Fruit fly (Drosophila melanogaster) whole organism, embryonic: ENCODE data around the gene pygo.
A peak's percentile ranks its signal among the peaks of the same experiment; 100 is the strongest.

Experiments used
- Awh ChIP-seq: fragments of 200-800 bp; sonication (Bioruptor generic); IDR thresholded peaks from 2 replicates; pipeline ENCODE4, ENCODE4 v1.3.6; 2022; ENCODE audit warnings: missing biosample characterization, missing genetic modification characterization
- CG10321 ChIP-seq: fragments of 200-800 bp; sonication (Bioruptor generic); IDR thresholded peaks from 2 replicates; pipeline ENCODE4 v1.3.6; 2022; ENCODE audit warnings: missing biosample characterization, missing genetic modification characterization
- CG10654 ChIP-seq: fragments of 200-800 bp; sonication (Bioruptor generic); optimal IDR thresholded peaks from 2 replicates; lab custom pipeline; 2016; ENCODE audit warnings: missing biosample characterization, missing genetic modification characterization
- CG11560 ChIP-seq: fragments of 200-800 bp; sonication (Bioruptor generic); IDR thresholded peaks from 3 replicates; pipeline ENCODE4 v1.3.6; 2022; ENCODE audit warnings: missing biosample characterization, missing genetic modification characterization
- CG12155 ChIP-seq: fragments of 200-800 bp; sonication (Bioruptor generic); optimal IDR thresholded peaks from 3 replicates; lab custom pipeline; 2016; ENCODE audit warnings: missing biosample characterization, missing genetic modification characterization
- CG12942 ChIP-seq: fragments of 200-800 bp; sonication (Bioruptor generic); optimal IDR thresholded peaks from 3 replicates; lab custom pipeline; 2016; ENCODE audit warnings: missing biosample characterization, missing genetic modification characterization
- CG13123 ChIP-seq: fragments of 200-800 bp; sonication (Bioruptor generic); optimal IDR thresholded peaks from 2 replicates; lab custom pipeline; 2016; ENCODE audit warnings: missing biosample characterization, missing genetic modification characterization
- CG14441 ChIP-seq: fragments of 200-800 bp; sonication (Bioruptor generic); IDR thresholded peaks from 2 replicates; pipeline ENCODE4 v1.3.6; 2022; ENCODE audit warnings: missing biosample characterization, missing genetic modification characterization
- CG15011 ChIP-seq: fragments of 200-800 bp; sonication (Bioruptor generic); optimal IDR thresholded peaks from 3 replicates; lab custom pipeline; 2018; ENCODE audit warnings: missing biosample characterization, mild to moderate bottlenecking, missing genetic modification characterization
- CG15269 ChIP-seq: fragments of 200-800 bp; sonication (Bioruptor generic); optimal IDR thresholded peaks from 2 replicates; lab custom pipeline; 2018; ENCODE audit warnings: missing biosample characterization, mild to moderate bottlenecking, missing genetic modification characterization, moderate library complexity
- CG15479 ChIP-seq: fragments of 200-800 bp; sonication (Bioruptor generic); optimal IDR thresholded peaks from 3 replicates; lab custom pipeline; 2019; ENCODE audit warnings: missing biosample characterization, mild to moderate bottlenecking, missing genetic modification characterization, moderate library complexity
- CG17568 ChIP-seq: fragments of 200-800 bp; sonication (Bioruptor generic); optimal IDR thresholded peaks from 2 replicates; lab custom pipeline; 2018; ENCODE audit warnings: missing biosample characterization, mild to moderate bottlenecking, missing genetic modification characterization, moderate library complexity
- CG17612 ChIP-seq: fragments of 200-800 bp; sonication (Bioruptor generic); IDR thresholded peaks from 2 replicates; pipeline ENCODE4 v1.3.6; 2022; ENCODE audit warnings: missing biosample characterization, missing genetic modification characterization
- CG18011 ChIP-seq: fragments of 200-800 bp; sonication (Bioruptor generic); optimal IDR thresholded peaks from 2 replicates; lab custom pipeline; 2017; ENCODE audit warnings: missing biosample characterization, missing genetic modification characterization, mild to moderate bottlenecking, moderate library complexity, missing genotype
- CG18262 ChIP-seq: fragments of 200-800 bp; optimal IDR thresholded peaks from 3 replicates; lab custom pipeline; 2019; ENCODE audit warnings: missing biosample characterization, mild to moderate bottlenecking, missing genetic modification characterization, moderate library complexity
- CG2199 ChIP-seq: fragments of 200-800 bp; sonication (Bioruptor generic); IDR thresholded peaks from 3 replicates; pipeline ENCODE4 v1.3.6; 2022; ENCODE audit warnings: missing biosample characterization, missing genetic modification characterization
- CG33213 ChIP-seq: fragments of 200-800 bp; sonication (Bioruptor generic); optimal IDR thresholded peaks from 3 replicates; lab custom pipeline; 2016; ENCODE audit warnings: missing biosample characterization, missing genetic modification characterization
- CG3995 ChIP-seq: fragments of 200-800 bp; sonication (Bioruptor generic); optimal IDR thresholded peaks from 3 replicates; lab custom pipeline; 2016; ENCODE audit warnings: missing biosample characterization, missing genetic modification characterization
- CG4404 ChIP-seq: fragments of 200-800 bp; sonication (Bioruptor generic); IDR thresholded peaks from 2 replicates; pipeline ENCODE4 v1.3.6; 2022; ENCODE audit warnings: missing biosample characterization, missing genetic modification characterization
- CG4730 ChIP-seq: fragments of 200-800 bp; sonication (Bioruptor generic); IDR thresholded peaks from 2 replicates; pipeline ENCODE4 v1.3.6; 2022; ENCODE audit warnings: missing biosample characterization, missing genetic modification characterization
- CG6765 ChIP-seq: fragments of 200-800 bp; sonication (Bioruptor generic); optimal IDR thresholded peaks from 3 replicates; lab custom pipeline; 2017; ENCODE audit warnings: missing biosample characterization, mild to moderate bottlenecking, missing genetic modification characterization
- CG6791 ChIP-seq: fragments of 200-800 bp; sonication (Bioruptor generic); IDR thresholded peaks from 3 replicates; pipeline ENCODE4 v1.3.6; 2022; ENCODE audit warnings: missing biosample characterization, missing genetic modification characterization; ENCODE audit not compliant: partially characterized antibody
- CG7987 ChIP-seq: fragments of 200-800 bp; sonication (Bioruptor generic); optimal IDR thresholded peaks from 2 replicates; lab custom pipeline; 2018; ENCODE audit warnings: missing biosample characterization, mild to moderate bottlenecking, missing genetic modification characterization, moderate library complexity
- CG9727 ChIP-seq: fragments of 200-800 bp; sonication (Bioruptor generic); optimal IDR thresholded peaks from 3 replicates; lab custom pipeline; 2017; ENCODE audit warnings: missing biosample characterization, mild to moderate bottlenecking, missing genetic modification characterization
- E2f2 ChIP-seq: fragments of 200-800 bp; sonication (Bioruptor generic); IDR thresholded peaks from 2 replicates; pipeline ENCODE4 v1.3.6; 2022; ENCODE audit warnings: missing biosample characterization, missing genetic modification characterization
- Gug ChIP-seq: fragments of 200-800 bp; sonication (Bioruptor generic); IDR thresholded peaks from 4 replicates; pipeline ENCODE4 v1.3.6; 2022; ENCODE audit warnings: missing biosample characterization, missing genetic modification characterization
- HmgD ChIP-seq: fragments of 200-800 bp; sonication (Bioruptor generic); optimal IDR thresholded peaks from 3 replicates; lab custom pipeline; 2016; ENCODE audit warnings: missing biosample characterization, missing genetic modification characterization
- Hmr ChIP-seq: fragments of 200-800 bp; sonication (Bioruptor generic); optimal IDR thresholded peaks from 3 replicates; lab custom pipeline; 2017; ENCODE audit warnings: mild to moderate bottlenecking, missing biosample characterization, missing genetic modification reagents, missing genetic modification characterization
- Hr3 ChIP-seq: fragments of 200-800 bp; sonication (Bioruptor generic); optimal IDR thresholded peaks from 3 replicates; lab custom pipeline; 2016; ENCODE audit warnings: missing biosample characterization, missing genetic modification characterization
- MTF-1 ChIP-seq: fragments of 200-800 bp; sonication (Bioruptor generic); optimal IDR thresholded peaks from 2 replicates; lab custom pipeline; 2018; ENCODE audit warnings: missing biosample characterization, mild to moderate bottlenecking, missing genetic modification characterization, borderline replicate concordance
- Rx ChIP-seq: fragments of 200-800 bp; sonication (Bioruptor generic); IDR thresholded peaks from 2 replicates; pipeline ENCODE4 v1.3.6; 2022; ENCODE audit warnings: missing biosample characterization, missing genetic modification characterization
- Six4 ChIP-seq: fragments of 200-800 bp; sonication (Bioruptor generic); optimal IDR thresholded peaks from 2 replicates; lab custom pipeline; 2016; ENCODE audit warnings: missing biosample characterization, missing genetic modification characterization
- bbx ChIP-seq: fragments of 200-800 bp; sonication (Bioruptor generic); IDR thresholded peaks from 2 replicates; pipeline ENCODE4 v1.3.6; 2022; ENCODE audit warnings: missing biosample characterization, missing genetic modification characterization; ENCODE audit not compliant: partially characterized antibody
- br ChIP-seq: fragments of >200 bp; optimal IDR thresholded peaks from 2 replicates; lab custom pipeline; 2017
- bsh ChIP-seq, 2 experiments: fragments of 200-800 bp; sonication (Bioruptor generic); optimal IDR thresholded peaks; 2 replicates each; lab custom pipeline; 2017 to 2018; ENCODE audit warnings: mild to moderate bottlenecking in 2 of 2, missing biosample characterization in 2 of 2, missing genetic modification characterization in 2 of 2, moderate library complexity in 1 of 2
- croc ChIP-seq: fragments of 200-800 bp; sonication (Bioruptor generic); conservative IDR thresholded peaks from 3 replicates; pipeline ENCODE4 v1.3.6; 2022; ENCODE audit warnings: missing biosample characterization, missing genetic modification characterization
- da ChIP-seq: fragments of 200-800 bp; sonication (Bioruptor generic); optimal IDR thresholded peaks from 2 replicates; lab custom pipeline; 2016; ENCODE audit warnings: missing biosample characterization, missing genetic modification characterization
- dmrt99B ChIP-seq: fragments of 200-800 bp; sonication (Bioruptor generic); optimal IDR thresholded peaks from 2 replicates; lab custom pipeline; 2018; ENCODE audit warnings: missing biosample characterization, mild to moderate bottlenecking, missing genetic modification characterization, moderate library complexity
- fd102C ChIP-seq: fragments of 200-800 bp; sonication (Bioruptor generic); optimal IDR thresholded peaks from 2 replicates; lab custom pipeline; 2018; ENCODE audit warnings: missing biosample characterization, mild to moderate bottlenecking, missing genetic modification characterization, moderate library complexity
- fd64A ChIP-seq: fragments of 200-800 bp; sonication (Bioruptor generic); optimal IDR thresholded peaks from 3 replicates; lab custom pipeline; 2018; ENCODE audit warnings: missing biosample characterization, mild to moderate bottlenecking, missing genetic modification characterization
- fu2 ChIP-seq: fragments of 200-800 bp; sonication (Bioruptor generic); optimal IDR thresholded peaks from 2 replicates; lab custom pipeline; 2016; ENCODE audit warnings: missing biosample characterization, missing genetic modification characterization
- hth ChIP-seq: fragments of >200 bp; optimal IDR thresholded peaks from 2 replicates; lab custom pipeline; 2017; ENCODE audit warnings: inconsistent platforms
- lov ChIP-seq, 2 experiments: fragments of 200-800 bp in 1 of 2; fragments of >200 bp in 1 of 2; sonication (Bioruptor generic) in 1 of 2; IDR thresholded peaks in 1 of 2; optimal IDR thresholded peaks in 1 of 2; 2 replicates in 1 of 2; 3 replicates in 1 of 2; pipeline versions ENCODE4 v1.3.6 to Lab custom; 2017 to 2022; ENCODE audit warnings: missing biosample characterization in 1 of 2, missing genetic modification characterization in 1 of 2
- odd ChIP-seq: fragments of 200-800 bp; sonication (Bioruptor generic); optimal IDR thresholded peaks from 2 replicates; lab custom pipeline; 2017; ENCODE audit warnings: missing biosample characterization, mild to moderate bottlenecking, missing genetic modification characterization
- phol ChIP-seq: fragments of 200-800 bp; sonication (Bioruptor generic); optimal IDR thresholded peaks from 3 replicates; lab custom pipeline; 2018; ENCODE audit warnings: missing biosample characterization, mild to moderate bottlenecking, missing genetic modification characterization, moderate library complexity
- pros ChIP-seq: fragments of 200-800 bp; sonication (Bioruptor generic); optimal IDR thresholded peaks from 3 replicates; lab custom pipeline; 2019; ENCODE audit warnings: missing biosample characterization, mild to moderate bottlenecking, missing genetic modification characterization, moderate library complexity
- pzg ChIP-seq: fragments of 200-800 bp; sonication (Bioruptor generic); optimal IDR thresholded peaks from 3 replicates; lab custom pipeline; 2018; ENCODE audit warnings: missing biosample characterization, mild to moderate bottlenecking, missing genetic modification characterization, moderate library complexity
- ranshi ChIP-seq: fragments of 200-800 bp; sonication (Bioruptor generic); IDR thresholded peaks from 2 replicates; pipeline ENCODE4 v1.3.6; 2022; ENCODE audit warnings: missing biosample characterization, missing genetic modification characterization
- rib ChIP-seq: fragments of 200-800 bp; sonication (Bioruptor generic); IDR thresholded peaks from 2 replicates; pipeline ENCODE4 v1.3.6; 2022; ENCODE audit warnings: missing biosample characterization, missing genetic modification characterization
- sob ChIP-seq: fragments of 200-800 bp; sonication (Bioruptor generic); IDR thresholded peaks from 2 replicates; pipeline ENCODE4 v1.3.6; 2022; ENCODE audit warnings: missing biosample characterization, missing genetic modification characterization
- tup ChIP-seq: fragments of 200-800 bp; sonication (Bioruptor generic); optimal IDR thresholded peaks from 2 replicates; lab custom pipeline; 2016; ENCODE audit warnings: missing biosample characterization, mild to moderate bottlenecking, missing genetic modification characterization, moderate library complexity

Gene pygo

dm6 chr3R:31616001-31616400 is 35.5 kb upstream of the pygo start, which contains the start of the genes Mnat9 and CG1792 (continued):
- TF ChIP-seq fd102C (GFP tag; lab: Kevin White, UChicago) (peak; percentile 70), CG10321 (GFP tag; lab: Robert Waterston, UW) (peak; percentile 89), CG9727 (GFP tag; lab: Kevin White, UChicago) (peak; percentile 98), croc (peak; percentile 95), Hr3 (GFP tag; lab: Kevin White, UChicago) (peak; percentile 98), CG10654 (GFP tag; lab: Kevin White, UChicago) (peak; percentile 99), Hmr (peak; percentile 98), dmrt99B (tag; lab: Kevin White, UChicago) (peak; percentile 98), CG7987 (peak; percentile 98), CG17612 (peak; percentile 99), CG33213 (GFP tag; lab: Kevin White, UChicago) (peak; percentile 99), CG11560 (peak; percentile 92), CG15011 (GFP tag; lab: Kevin White, UChicago) (peak; percentile 94), bbx (GFP tag; lab: Robert Waterston, UW) (no peak), Awh (GFP tag; lab: Robert Waterston, UW) (peak; percentile 99), sob (GFP tag; lab: Robert Waterston, UW) (peak; percentile 100), CG4730 (GFP tag; lab: Robert Waterston, UW) (peak; percentile 99), CG6765 (GFP tag; lab: Kevin White, UChicago) (peak; percentile 95), E2f2 (GFP tag; lab: Robert Waterston, UW) (peak; percentile 86), fd64A (peak; percentile 94), Gug (GFP tag; lab: Robert Waterston, UW) (peak; percentile 99), CG4404 (GFP tag; lab: Robert Waterston, UW) (peak; percentile 96), odd (peak; percentile 94), CG18011 (GFP tag; lab: Kevin White, UChicago) (peak; percentile 90), CG15269 (peak; percentile 98), pzg (GFP tag; lab: Kevin White, UChicago) (peak; percentile 82), da (GFP tag; lab: Kevin White, UChicago) (peak; percentile 98), CG2199 (GFP tag; lab: Robert Waterston, UW) (peak; percentile 99), CG6791 (no peak), bsh (GFP tag; optimal IDR thresholded peaks at IDR 0.05; lab: Kevin White, UChicago) (peak; percentile 89 to 99), phol (peak; percentile 98), Six4 (GFP tag; lab: Kevin White, UChicago) (peak; percentile 98), lov (optimal IDR thresholded peaks at IDR 0.05; lab: Kevin White, UChicago) (no peak), lov (GFP tag; IDR thresholded peaks at IDR 0.05; lab: Robert Waterston, UW) (peak; percentile 99), CG13123 (GFP tag; lab: Kevin White, UChicago) (peak; percentile 97), tup (GFP tag; lab: Kevin White, UChicago) (peak; percentile 99), Rx (GFP tag; lab: Robert Waterston, UW) (peak; percentile 99), ranshi (GFP tag; lab: Robert Waterston, UW) (peak; percentile 99), CG3995 (peak; percentile 84), hth (lab: Kevin White, UChicago) (no peak), CG12155 (GFP tag; lab: Kevin White, UChicago) (peak; percentile 98), HmgD (GFP tag; lab: Kevin White, UChicago) (peak; percentile 98), CG17568 (GFP tag; lab: Kevin White, UChicago) (no peak), fu2 (GFP tag; lab: Kevin White, UChicago) (peak; percentile 99), rib (GFP tag; lab: Robert Waterston, UW) (peak; percentile 99), CG12942 (GFP tag; lab: Kevin White, UChicago) (peak; percentile 99), MTF-1 (GFP tag; lab: Kevin White, UChicago) (peak; percentile 97), CG18262 (peak; percentile 97), CG15479 (peak; percentile 14), pros (GFP tag; lab: Kevin White, UChicago) (no peak), br (lab: Kevin White, UChicago) (no peak), CG14441 (GFP tag; lab: Robert Waterston, UW) (peak; percentile 100)
